Fruit fly (Drosophila melanogaster) whole organism, prepupa: ENCODE measurements around the gene CG15824.
A peak's percentile ranks its signal among the peaks of the same experiment; 100 is the strongest.

Source experiments
- CG11294 ChIP-seq: fragments of 200-800 bp; sonication (Bioruptor generic); IDR thresholded peaks from 2 replicates; pipeline ENCODE4 v1.3.6; 2022; ENCODE audit warnings: missing biosample characterization, missing genetic modification characterization
- Ets96B ChIP-seq: fragments of 200-800 bp; optimal IDR thresholded peaks from 2 replicates; lab custom pipeline; 2019; ENCODE audit warnings: missing biosample characterization, mild to moderate bottlenecking, missing genetic modification characterization, moderate library complexity
- Smox ChIP-seq: fragments of 200-800 bp; sonication (Bioruptor generic); optimal IDR thresholded peaks from 3 replicates; lab custom pipeline; 2016; ENCODE audit warnings: missing biosample characterization, missing genetic modification characterization
- cyc ChIP-seq: fragments of 200-800 bp; sonication (Bioruptor generic); optimal IDR thresholded peaks from 3 replicates; lab custom pipeline; 2016; ENCODE audit warnings: missing biosample characterization, missing genetic modification characterization

DNA sequence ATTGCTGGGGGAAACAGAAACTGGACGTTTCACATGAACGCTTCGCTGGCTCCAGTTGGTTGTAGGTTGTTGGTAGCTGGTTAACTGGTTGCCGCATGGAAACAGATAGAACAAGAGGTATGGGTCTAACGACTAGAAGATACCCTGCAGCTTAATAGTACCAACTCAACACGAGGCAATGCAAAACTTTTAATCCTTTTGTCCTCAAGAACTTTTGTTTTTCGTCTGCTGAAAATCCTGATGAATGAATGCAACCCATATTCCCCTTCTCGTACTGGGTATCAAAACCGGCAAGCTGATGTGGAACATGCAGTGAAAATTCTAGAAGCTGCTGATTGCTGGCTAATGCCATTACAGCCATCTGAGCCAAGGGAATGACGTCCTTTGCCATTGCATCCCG lies 47.0 kb downstream of the CG15824 start:
- TF ChIP-seq cyc, result no peak
- TF ChIP-seq Ets96B (tag; lab: Kevin White, UChicago), result no peak
- peak; percentile 67 for TF ChIP-seq CG11294 (GFP tag; lab: Robert Waterston, UW)
- no peak for TF ChIP-seq Smox
